Fruit fly (Drosophila melanogaster) Kc167 (cell line): ENCODE results near the gene CG12992.

Experiments used
- Myc ChIP-seq: fragments of >200 bp; optimal IDR thresholded peaks from 2 replicates; lab custom pipeline; 2017; ENCODE audit warnings: missing external identifiers
- Sin3A ChIP-seq: fragments of >200 bp; optimal IDR thresholded peaks from 2 replicates; lab custom pipeline; 2018; ENCODE audit warnings: missing external identifiers
- h ChIP-seq: fragments of >200 bp; optimal IDR thresholded peaks from 3 replicates; lab custom pipeline; 2018; ENCODE audit warnings: missing external identifiers
- insv ChIP-seq: fragments of >200 bp; optimal IDR thresholded peaks from 3 replicates; lab custom pipeline; 2018; ENCODE audit warnings: missing external identifiers
- psq ChIP-seq: fragments of >200 bp; optimal IDR thresholded peaks from 2 replicates; lab custom pipeline; 2017; ENCODE audit warnings: missing external identifiers
- ttk ChIP-seq: sonication (Bioruptor generic); optimal IDR thresholded peaks from 2 replicates; lab custom pipeline; 2017; ENCODE audit warnings: missing external identifiers

DNA sequence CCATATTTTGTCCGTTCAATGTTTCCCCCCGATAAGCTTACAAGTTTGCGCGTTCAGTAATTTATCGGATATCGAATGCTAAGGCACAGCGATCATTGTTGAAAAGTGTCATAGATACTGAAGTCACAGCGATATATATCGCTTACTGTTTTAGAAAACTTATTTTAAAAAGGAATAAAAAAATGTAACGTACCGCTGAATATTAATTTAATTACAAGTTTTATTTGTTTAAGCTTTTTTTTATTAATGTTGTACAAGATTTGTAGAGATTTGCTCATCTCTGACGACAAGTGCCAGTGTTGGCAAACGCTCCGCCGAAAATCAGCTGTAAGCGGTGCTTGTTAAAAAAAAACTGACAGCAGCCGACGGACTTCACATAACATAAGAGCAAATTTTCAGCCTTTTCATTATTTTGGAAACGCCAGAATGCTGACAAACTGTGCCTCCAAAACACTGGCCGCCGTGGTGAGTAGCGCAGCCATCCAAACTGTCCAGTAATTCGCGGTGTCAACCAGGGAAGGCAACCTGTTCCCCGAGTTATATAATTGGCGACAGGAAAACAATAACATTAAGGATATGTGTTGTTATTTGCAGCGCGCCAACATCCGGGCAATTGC is 43.4 kb downstream of the CG12992 start, which contains the start of the genes corolla and ND-24:
- no peak for TF ChIP-seq Sin3A (lab: Kevin White, UChicago)
- no peak for TF ChIP-seq h (lab: Kevin White, UChicago)
- TF ChIP-seq insv (lab: Kevin White, UChicago): no peak
- TF ChIP-seq psq (lab: Kevin White, UChicago): peak; percentile 37
- TF ChIP-seq Myc: no peak
- TF ChIP-seq ttk (lab: Kevin White, UChicago): no peak
